Fruit fly (Drosophila melanogaster): ENCODE data around the gene Smyd5.

Smyd5 gene

DNA sequence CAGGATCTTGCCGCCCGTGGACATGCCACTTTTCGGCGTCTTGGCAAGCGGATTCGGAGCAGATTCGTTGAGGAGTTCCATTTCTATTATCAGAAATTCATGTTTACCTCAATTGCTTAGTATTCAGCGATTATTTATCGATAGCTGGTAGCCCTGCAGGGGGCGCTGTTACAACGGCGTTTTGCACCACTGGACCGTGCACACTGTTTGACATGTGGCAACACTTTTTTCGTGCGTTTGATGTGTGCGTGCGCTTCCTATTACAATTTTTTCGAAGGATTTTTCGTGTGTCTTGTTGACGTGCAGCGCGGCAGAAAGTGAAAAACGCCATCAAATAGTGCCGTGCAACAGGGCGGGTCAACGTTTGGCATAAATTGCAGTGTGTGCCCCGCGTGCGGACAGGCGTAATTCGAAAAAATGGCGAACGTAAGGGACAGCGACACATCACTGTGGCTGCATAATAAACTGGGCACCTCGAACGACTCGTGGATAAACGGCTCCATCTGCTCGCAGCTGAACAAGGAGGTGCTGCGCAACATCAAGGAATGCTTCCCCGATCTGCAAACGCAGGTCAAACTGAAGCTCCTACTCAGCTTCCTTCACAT lies 5.0 kb upstream of the Smyd5 start, which contains the start of the genes CG3337 and Nelf-A (continued):
- peak; percentile 46 for TF ChIP-seq btn (GFP tag; optimal IDR thresholded peaks at IDR 0.05)
- TF ChIP-seq Hr39 (optimal IDR thresholded peaks at IDR 0.05), result no peak
- no peak for TF ChIP-seq CG1832 (GFP tag; optimal IDR thresholded peaks at IDR 0.05)
- TF ChIP-seq knrl (GFP tag; IDR thresholded peaks at IDR 0.05; ENCODE audit: partially characterized antibody), result peak; percentile 83
- TF ChIP-seq CG6683 (GFP tag; optimal IDR thresholded peaks at IDR 0.05), result no peak
- peak; percentile 21 for TF ChIP-seq kah (GFP tag; optimal IDR thresholded peaks at IDR 0.05)
- peak; percentile 48 for TF ChIP-seq CG4854 (GFP tag; optimal IDR thresholded peaks at IDR 0.05)
- TF ChIP-seq CG13123 (GFP tag; optimal IDR thresholded peaks at IDR 0.05), result peak; percentile 43
- TF ChIP-seq HLHmδ (GFP tag; optimal IDR thresholded peaks at IDR 0.05), result peak; percentile 67
- TF ChIP-seq fru (optimal IDR thresholded peaks at IDR 0.05), result no peak
- TF ChIP-seq sug (tag; optimal IDR thresholded peaks at IDR 0.05), result peak; percentile 97
- TF ChIP-seq CG17186 (GFP tag; optimal IDR thresholded peaks at IDR 0.05), result peak; percentile 94
- TF ChIP-seq crc (GFP tag; optimal IDR thresholded peaks at IDR 0.05), result peak; percentile 41
- TF ChIP-seq CG16813 (GFP tag; IDR thresholded peaks at IDR 0.05; ENCODE audit: partially characterized antibody), result peak; percentile 83
- TF ChIP-seq Nf-YB (GFP tag; optimal IDR thresholded peaks at IDR 0.05), result no peak
- TF ChIP-seq pzg (GFP tag; optimal IDR thresholded peaks at IDR 0.05), result peak; percentile 97
- TF ChIP-seq bab2 (GFP tag; optimal IDR thresholded peaks at IDR 0.05), result peak; percentile 66
- TF ChIP-seq Blimp-1 (GFP tag; optimal IDR thresholded peaks at IDR 0.05), result no peak
- no peak for TF ChIP-seq org-1 (GFP tag; optimal IDR thresholded peaks at IDR 0.05)
- no peak for TF ChIP-seq odd (GFP tag; optimal IDR thresholded peaks at IDR 0.05)
- peak; percentile 98 for TF ChIP-seq Ets65A (GFP tag)
- TF ChIP-seq bbx (GFP tag; IDR thresholded peaks at IDR 0.05; ENCODE audit: partially characterized antibody), result peak; percentile 89
- peak; percentile 83 for TF ChIP-seq CG7786 (GFP tag; optimal IDR thresholded peaks at IDR 0.05)
- peak; percentile 57 for TF ChIP-seq CG14441 (GFP tag; IDR thresholded peaks at IDR 0.05)
- peak; percentile 87 for TF ChIP-seq CG13624 (GFP tag; optimal IDR thresholded peaks at IDR 0.05)
- peak; percentile 65; the same call in 1 of the 2 replicates for TF ChIP-seq CG1024 (GFP tag; IDR thresholded peaks at IDR 0.05)
- TF ChIP-seq Max (GFP tag; optimal IDR thresholded peaks at IDR 0.05), result peak; percentile 83
- TF ChIP-seq ac (GFP tag; optimal IDR thresholded peaks at IDR 0.05), result no peak
- TF ChIP-seq Eip74EF (GFP tag; optimal IDR thresholded peaks at IDR 0.05), result no peak
- no peak for TF ChIP-seq fd102C (GFP tag; optimal IDR thresholded peaks at IDR 0.05)
- peak; percentile 93 for TF ChIP-seq CG3847 (GFP tag; IDR thresholded peaks at IDR 0.05)
- TF ChIP-seq CG6654 (GFP tag; optimal IDR thresholded peaks at IDR 0.05), result no peak
- peak; percentile 79 to 87 for TF ChIP-seq dpn (GFP tag; optimal IDR thresholded peaks at IDR 0.05)
- TF ChIP-seq tll (GFP tag; optimal IDR thresholded peaks at IDR 0.05), result no peak
- TF ChIP-seq CG17328 (GFP tag; IDR thresholded peaks at IDR 0.05), result no peak
- peak; percentile 74 for TF ChIP-seq zen2 (GFP tag; IDR thresholded peaks at IDR 0.05; ENCODE audit: partially characterized antibody)
- TF ChIP-seq tna (GFP tag; IDR thresholded peaks at IDR 0.05; ENCODE audit: partially characterized antibody), result peak; percentile 65
- 0 out of 3 replicates have a peak, but pooled peaks have one; percentile 34 for TF ChIP-seq CG2889 (GFP tag; IDR thresholded peaks at IDR 0.05)
- no peak for TF ChIP-seq prd (optimal IDR thresholded peaks at IDR 0.05)
- peak; percentile 73 for TF ChIP-seq prd (GFP tag; IDR thresholded peaks at IDR 0.05)
- TF ChIP-seq Spps (tag; optimal IDR thresholded peaks at IDR 0.05), result no peak
- peak; percentile 49 for TF ChIP-seq CG4707 (GFP tag; optimal IDR thresholded peaks at IDR 0.05)
- TF ChIP-seq CG14014 (GFP tag; IDR thresholded peaks at IDR 0.05), result peak; percentile 58; the same call in 1 of the 2 replicates
- no peak for TF ChIP-seq CG15011 (GFP tag; optimal IDR thresholded peaks at IDR 0.05)
- peak; percentile 4 for TF ChIP-seq nom (GFP tag; optimal IDR thresholded peaks at IDR 0.05)
- no peak for TF ChIP-seq Asciz (GFP tag; optimal IDR thresholded peaks at IDR 0.05)
- peak; percentile 23 for TF ChIP-seq tup (GFP tag; optimal IDR thresholded peaks at IDR 0.05)
- TF ChIP-seq jigr1 (GFP tag; IDR thresholded peaks at IDR 0.05), result no peak
- no peak for TF ChIP-seq CG12104 (GFP tag; optimal IDR thresholded peaks at IDR 0.05)
- peak; percentile 50 for TF ChIP-seq Adf1 (GFP tag; IDR thresholded peaks at IDR 0.05)
